Worm (Caenorhabditis elegans) whole organism, L1 larva: Measurements from ENCODE around the gene cyn-12.

Experiments
- nhr-76 ChIP-seq: sonication (generic microtip); optimal IDR thresholded peaks from 2 replicates; lab custom pipeline; 2017; ENCODE audit warnings: missing biosample characterization, missing genetic modification characterization
- swsn-7 ChIP-seq: sonication (generic microtip); optimal IDR thresholded peaks from 2 replicates; lab custom pipeline; 2016; ENCODE audit warnings: missing genetic modification characterization, missing compliant biosample characterization

cyn-12 gene

DNA sequence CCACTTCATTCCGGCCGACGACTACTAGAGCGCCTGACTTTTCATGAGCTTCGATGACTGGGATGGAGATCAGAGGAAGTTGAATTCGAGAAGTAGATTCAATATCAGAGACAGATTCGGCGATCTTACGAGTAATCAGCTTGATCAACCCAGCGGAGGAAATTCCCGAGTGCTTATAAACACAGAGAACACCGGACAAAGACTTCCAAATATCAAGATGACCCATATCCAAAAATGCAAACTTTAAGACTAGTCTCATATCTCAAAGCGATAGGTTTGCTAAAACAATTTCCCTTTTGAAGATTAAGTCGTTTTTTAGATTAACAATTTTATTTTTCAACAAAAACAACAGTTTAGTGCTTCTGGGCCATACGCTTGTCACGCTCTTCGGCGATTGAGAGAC, 49.6 kb downstream of the cyn-12 start, which contains the start of gene Y43B11AR.3 (continued):
- no peak for TF ChIP-seq swsn-7 (tag; lab: Kevin White, UChicago)
- no peak for TF ChIP-seq nhr-76 (tag; lab: Kevin White, UChicago)
